Fruit fly (Drosophila melanogaster) whole organism, adult: ENCODE data around the gene CG6454.

Source experiments
- CG11617 ChIP-seq: fragments of 200-800 bp; sonication (Bioruptor generic); optimal IDR thresholded peaks from 2 replicates; lab custom pipeline; 2017; ENCODE audit warnings: mild to moderate bottlenecking, missing biosample characterization, missing genetic modification reagents, missing genetic modification characterization
- CG1620 ChIP-seq: fragments of 200-800 bp; sonication (Bioruptor generic); optimal IDR thresholded peaks from 2 replicates; lab custom pipeline; 2016; ENCODE audit warnings: missing biosample characterization, missing genetic modification characterization
- Hr96 ChIP-seq: fragments of 200-800 bp; sonication (Bioruptor generic); optimal IDR thresholded peaks from 2 replicates; lab custom pipeline; 2016; ENCODE audit warnings: missing biosample characterization, missing genetic modification characterization
- cnc ChIP-seq, 2 experiments: fragments of >200 bp; optimal IDR thresholded peaks; 2 replicates each; lab custom pipeline; 2017
- kay ChIP-seq: fragments of 200-800 bp; sonication (Bioruptor generic); peaks from one replicate; lab custom pipeline; 2016; ENCODE audit warnings: missing biosample characterization, missing genetic modification characterization, borderline replicate concordance
- pad ChIP-seq: fragments of 200-800 bp; sonication (Bioruptor generic); optimal IDR thresholded peaks from 3 replicates; lab custom pipeline; 2017; ENCODE audit warnings: missing biosample characterization, missing genetic modification characterization, mild to moderate bottlenecking, moderate library complexity, missing genetic modification reagents

DNA sequence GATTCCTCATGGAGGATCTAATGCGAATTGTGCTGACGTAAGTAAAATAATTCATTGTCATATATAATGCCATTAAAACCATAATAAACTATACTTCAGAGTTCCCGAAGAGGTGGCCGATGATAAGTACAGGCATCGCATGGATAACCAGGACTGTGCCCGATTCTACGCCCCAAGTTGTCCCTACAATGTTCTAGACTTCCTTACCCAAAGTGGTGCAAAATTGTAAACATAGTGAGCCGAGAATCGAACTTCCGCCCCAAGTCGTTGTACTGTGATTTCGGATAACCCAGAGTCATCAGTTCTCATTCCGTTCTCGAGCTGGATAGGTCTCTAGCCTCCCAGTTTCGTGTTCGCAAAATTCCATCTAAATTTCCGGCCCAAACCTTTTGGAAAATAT lies 13.9 kb downstream of the CG6454 start, which contains the start of gene CG33340:
- TF ChIP-seq cnc (optimal IDR thresholded peaks at IDR 0.05; lab: Kevin White, UChicago) (no peak), kay (GFP tag; lab: Kevin White, UChicago) (no peak), CG1620 (GFP tag; lab: Kevin White, UChicago) (no peak), CG11617 (no peak), Hr96 (GFP tag; lab: Kevin White, UChicago) (no peak), pad (GFP tag; lab: Kevin White, UChicago) (no peak)
